Fruit fly (Drosophila melanogaster) whole organism, wandering third instar larva: ENCODE measurements around the gene aru.

ENCODE experiments used
- Abd-B ChIP-seq: fragments of >200 bp; optimal IDR thresholded peaks from 2 replicates; lab custom pipeline; 2017; ENCODE audit warnings: missing biosample characterization, missing genetic modification characterization
- CG32264 ChIP-seq: fragments of 200-800 bp; sonication (Bioruptor generic); optimal IDR thresholded peaks from 2 replicates; lab custom pipeline; 2016; ENCODE audit warnings: missing biosample characterization, missing genetic modification characterization
- CG9705 ChIP-seq: fragments of 200-800 bp; sonication (Bioruptor generic); optimal IDR thresholded peaks from 2 replicates; lab custom pipeline; 2018; ENCODE audit warnings: missing biosample characterization, mild to moderate bottlenecking, missing genetic modification characterization
- CrebA ChIP-seq: fragments of 200-800 bp; sonication (Bioruptor generic); optimal IDR thresholded peaks from 2 replicates; lab custom pipeline; 2016; ENCODE audit warnings: missing biosample characterization, mild to moderate bottlenecking, missing genetic modification characterization, borderline replicate concordance
- Dfd ChIP-seq: fragments of >200 bp; optimal IDR thresholded peaks from 2 replicates; lab custom pipeline; 2017; ENCODE audit warnings: missing biosample characterization, missing genetic modification characterization
- GATAd ChIP-seq: sonication (Bioruptor generic); optimal IDR thresholded peaks from 2 replicates; lab custom pipeline; 2016; ENCODE audit warnings: missing biosample characterization, missing genetic modification characterization
- HLH106 ChIP-seq: fragments of 200-800 bp; optimal IDR thresholded peaks from 3 replicates; lab custom pipeline; 2019; ENCODE audit warnings: missing biosample characterization, mild to moderate bottlenecking, missing genetic modification characterization, moderate library complexity
- Hnf4 ChIP-seq: fragments of 200-800 bp; sonication (Bioruptor generic); optimal IDR thresholded peaks from 2 replicates; lab custom pipeline; 2016; ENCODE audit warnings: missing biosample characterization, mild to moderate bottlenecking, missing genetic modification characterization
- Hr78 ChIP-seq: fragments of >200 bp; optimal IDR thresholded peaks from 2 replicates; lab custom pipeline; 2017; ENCODE audit warnings: missing biosample characterization, missing genetic modification characterization
- Hr83 ChIP-seq: fragments of 200-300 bp; sonication (Bioruptor generic); optimal IDR thresholded peaks from 2 replicates; lab custom pipeline; 2016; ENCODE audit warnings: missing biosample characterization, mild to moderate bottlenecking, missing genetic modification characterization, moderate library complexity; ENCODE audit not compliant: poor library complexity, severe bottlenecking
- Mio ChIP-seq: sonication (Bioruptor generic); optimal IDR thresholded peaks from 2 replicates; lab custom pipeline; 2016; ENCODE audit warnings: missing biosample characterization, missing genetic modification characterization
- Myc ChIP-seq: fragments of >200 bp; optimal IDR thresholded peaks from 2 replicates; lab custom pipeline; 2017
- N ChIP-seq: fragments of >200 bp; optimal IDR thresholded peaks from 2 replicates; lab custom pipeline; 2018; ENCODE audit warnings: missing biosample characterization, missing external identifiers, missing genetic modification characterization
- OdsH ChIP-seq: fragments of 200-800 bp; sonication (Bioruptor generic); optimal IDR thresholded peaks from 2 replicates; lab custom pipeline; 2016; ENCODE audit warnings: missing biosample characterization, mild to moderate bottlenecking, missing genetic modification characterization
- Rel ChIP-seq, 2 experiments: fragments of 200-800 bp; sonication (Bioruptor generic) in 1 of 2; optimal IDR thresholded peaks; 2 replicates in 1 of 2; 3 replicates in 1 of 2; lab custom pipeline; 2016 to 2019; ENCODE audit warnings: mild to moderate bottlenecking in 2 of 2, missing biosample characterization in 2 of 2, missing genetic modification characterization in 2 of 2, moderate library complexity in 1 of 2
- Sp1 ChIP-seq: fragments of 200-800 bp; sonication (Bioruptor generic); optimal IDR thresholded peaks from 3 replicates; lab custom pipeline; 2019; ENCODE audit warnings: missing biosample characterization, mild to moderate bottlenecking, missing genetic modification characterization, moderate library complexity
- Vsx2 ChIP-seq: fragments of 200-300, 225-300 bp; sonication (Bioruptor generic); optimal IDR thresholded peaks from 2 replicates; lab custom pipeline; 2018; ENCODE audit warnings: missing biosample characterization, missing genetic modification characterization; ENCODE audit not compliant: partially characterized antibody
- br ChIP-seq: fragments of 200-800 bp; sonication (Bioruptor generic); optimal IDR thresholded peaks from 2 replicates; lab custom pipeline; 2016; ENCODE audit warnings: missing biosample characterization, missing genetic modification characterization
- brk ChIP-seq: fragments of 200-800 bp; sonication (Bioruptor generic); optimal IDR thresholded peaks from 2 replicates; lab custom pipeline; 2016; ENCODE audit warnings: missing biosample characterization, mild to moderate bottlenecking, missing genetic modification characterization
- dl ChIP-seq, 2 experiments: fragments of 175-275, 200-275 bp in 1 of 2; fragments of 200-275 bp in 1 of 2; sonication (Bioruptor generic); optimal IDR thresholded peaks; lab custom pipeline; 2018; ENCODE audit warnings: mild to moderate bottlenecking in 2 of 2, missing biosample characterization in 2 of 2, missing genetic modification characterization in 2 of 2, moderate library complexity in 2 of 2; ENCODE audit not compliant: partially characterized antibody in 2 of 2, insufficient read depth in 1 of 2
- dmrt93B ChIP-seq: fragments of 200-800 bp; sonication (Bioruptor generic); optimal IDR thresholded peaks from 2 replicates; lab custom pipeline; 2018; ENCODE audit warnings: missing biosample characterization, mild to moderate bottlenecking, missing genetic modification characterization
- dsf ChIP-seq: sonication (Bioruptor generic); optimal IDR thresholded peaks from 2 replicates; lab custom pipeline; 2016; ENCODE audit warnings: missing biosample characterization, missing genetic modification characterization, borderline replicate concordance
- ey ChIP-seq: fragments of 200-800 bp; sonication (Bioruptor generic); optimal IDR thresholded peaks from 2 replicates; lab custom pipeline; 2016; ENCODE audit warnings: missing biosample characterization, missing genetic modification characterization
- foxo ChIP-seq, 2 experiments: fragments of 200-800 bp; sonication (Bioruptor generic); optimal IDR thresholded peaks; 2 replicates in 1 of 2; 3 replicates in 1 of 2; lab custom pipeline; 2016 to 2017; ENCODE audit warnings: missing biosample characterization in 2 of 2, missing genetic modification characterization in 2 of 2
- fru ChIP-seq: fragments of 200-800 bp; sonication (Bioruptor generic); optimal IDR thresholded peaks from 3 replicates; lab custom pipeline; 2016; ENCODE audit warnings: missing biosample characterization, mild to moderate bottlenecking, missing genetic modification characterization
- h ChIP-seq: fragments of 200-800 bp; sonication (Bioruptor generic); optimal IDR thresholded peaks from 3 replicates; lab custom pipeline; 2016; ENCODE audit warnings: missing biosample characterization, mild to moderate bottlenecking, missing genetic modification characterization
- jim ChIP-seq: fragments of 175-275, 200-325 bp; sonication (Bioruptor generic); optimal IDR thresholded peaks from 2 replicates; lab custom pipeline; 2016; ENCODE audit warnings: missing biosample characterization, mild to moderate bottlenecking, missing genetic modification characterization
- lola ChIP-seq: fragments of >200 bp; optimal IDR thresholded peaks from 2 replicates; lab custom pipeline; 2017; ENCODE audit warnings: missing biosample characterization, missing genetic modification characterization
- pan ChIP-seq: fragments of >200 bp; optimal IDR thresholded peaks from 2 replicates; lab custom pipeline; 2017
- psq ChIP-seq: fragments of 200-800 bp; sonication (Bioruptor generic); optimal IDR thresholded peaks from 3 replicates; lab custom pipeline; 2017; ENCODE audit warnings: missing biosample characterization, mild to moderate bottlenecking, missing genetic modification characterization, moderate library complexity
- rgr ChIP-seq: fragments of 200-800 bp; sonication (Bioruptor generic); optimal IDR thresholded peaks from 3 replicates; lab custom pipeline; 2016; ENCODE audit warnings: missing biosample characterization, mild to moderate bottlenecking, missing genetic modification characterization
- sage ChIP-seq: fragments of 200-800 bp; sonication (Bioruptor generic); optimal IDR thresholded peaks from 2 replicates; lab custom pipeline; 2016; ENCODE audit warnings: missing biosample characterization, mild to moderate bottlenecking, missing genetic modification characterization
- sv ChIP-seq: fragments of 200-800 bp; sonication (Bioruptor generic); optimal IDR thresholded peaks from 3 replicates; lab custom pipeline; 2016; ENCODE audit warnings: missing biosample characterization, missing genetic modification characterization
- usp ChIP-seq: fragments of >200 bp; optimal IDR thresholded peaks from 2 replicates; lab custom pipeline; 2017; ENCODE audit warnings: missing biosample characterization, missing genetic modification characterization
- woc ChIP-seq: sonication (Bioruptor generic); optimal IDR thresholded peaks from 2 replicates; lab custom pipeline; 2016; ENCODE audit warnings: missing biosample characterization, mild to moderate bottlenecking, missing genetic modification characterization

The aru gene

dm6 chr2L:846167-846868, 21.8 kb downstream of the aru start:
- peak; percentile 48 for TF ChIP-seq rgr
- TF ChIP-seq h (GFP tag; lab: Kevin White, UChicago): peak; percentile 30
- no peak for TF ChIP-seq Rel (GFP tag; optimal IDR thresholded peaks at IDR 0.05; lab: Kevin White, UChicago)
- TF ChIP-seq Rel (tag; optimal IDR thresholded peaks at IDR 0.05; lab: Kevin White, UChicago): no peak
- TF ChIP-seq HLH106 (tag; lab: Kevin White, UChicago): peak; percentile 30
- no peak for TF ChIP-seq pan (lab: Kevin White, UChicago)
- peak; percentile 63 for TF ChIP-seq br (GFP tag; lab: Kevin White, UChicago)
- no peak for TF ChIP-seq N (GFP tag; lab: Kevin White, UChicago)
- TF ChIP-seq fru (GFP tag; lab: Kevin White, UChicago): peak; percentile 52
- peak; percentile 59 for TF ChIP-seq ey (GFP tag; lab: Kevin White, UChicago)
- peak; percentile 27 for TF ChIP-seq Sp1 (GFP tag; lab: Kevin White, UChicago)
- peak; percentile 42 for TF ChIP-seq Hnf4 (GFP tag; lab: Kevin White, UChicago)
- TF ChIP-seq foxo (GFP tag; optimal IDR thresholded peaks at IDR 0.05; lab: Kevin White, UChicago): peak in 1 of 2 experiments; percentile 57
- TF ChIP-seq psq (GFP tag; lab: Kevin White, UChicago): peak; percentile 44
- peak; percentile 62 for TF ChIP-seq OdsH (GFP tag; lab: Kevin White, UChicago)
- TF ChIP-seq woc: peak; percentile 23

- TF ChIP-seq OdsH (GFP tag; lab: Kevin White, UChicago) (peak; percentile 69), psq (GFP tag; lab: Kevin White, UChicago) (peak; percentile 53), br (GFP tag; lab: Kevin White, UChicago) (peak; percentile 79), CG32264 (GFP tag; lab: Kevin White, UChicago) (peak; percentile 32), Hr83 (GFP tag; lab: Kevin White, UChicago) (no peak), ey (GFP tag; lab: Kevin White, UChicago) (peak; percentile 83), dmrt93B (GFP tag; lab: Kevin White, UChicago) (peak; percentile 37), sage (GFP tag; lab: Kevin White, UChicago) (no peak), jim (GFP tag; lab: Kevin White, UChicago) (no peak), sv (GFP tag; lab: Kevin White, UChicago) (peak; percentile 79), fru (GFP tag; lab: Kevin White, UChicago) (peak; percentile 73), HLH106 (tag; lab: Kevin White, UChicago) (peak; percentile 59), brk (no peak), Hnf4 (GFP tag; lab: Kevin White, UChicago) (peak; percentile 64), Sp1 (GFP tag; lab: Kevin White, UChicago) (peak; percentile 46), foxo (GFP tag; optimal IDR thresholded peaks at IDR 0.05; lab: Kevin White, UChicago) (peak in 1 of 2 experiments; percentile 70), rgr (peak; percentile 78), Hr78 (GFP tag; lab: Kevin White, UChicago) (no peak), h (GFP tag; lab: Kevin White, UChicago) (peak; percentile 64), woc (peak; percentile 36), Dfd (GFP tag; lab: Kevin White, UChicago) (no peak)
These were observed 22.7 kb downstream of the aru start for dm6 chr2L:845341-846004.

dm6 chr2L:843850-844791, 24.0 kb downstream of the aru start:
- no peak for TF ChIP-seq dmrt93B (GFP tag; lab: Kevin White, UChicago)
- TF ChIP-seq h (GFP tag; lab: Kevin White, UChicago): peak; percentile 2
- TF ChIP-seq Hr78 (GFP tag; lab: Kevin White, UChicago): no peak
- TF ChIP-seq Sp1 (GFP tag; lab: Kevin White, UChicago): no peak
- no peak for TF ChIP-seq brk

dm6 chr2L:843301-843700, 24.9 kb downstream of the aru start:
- TF ChIP-seq OdsH (GFP tag; lab: Kevin White, UChicago) (peak; percentile 1), Mio (no peak), foxo (GFP tag; optimal IDR thresholded peaks at IDR 0.05; lab: Kevin White, UChicago) (no peak), dmrt93B (GFP tag; lab: Kevin White, UChicago) (no peak), br (GFP tag; lab: Kevin White, UChicago) (peak; percentile 7), dsf (GFP tag; lab: Kevin White, UChicago) (no peak), Vsx2 (GFP tag; lab: Kevin White, UChicago) (no peak), lola (GFP tag; lab: Kevin White, UChicago) (no peak), CG32264 (GFP tag; lab: Kevin White, UChicago) (no peak), h (GFP tag; lab: Kevin White, UChicago) (no peak), GATAd (GFP tag; lab: Kevin White, UChicago) (no peak), sage (GFP tag; lab: Kevin White, UChicago) (no peak), ey (GFP tag; lab: Kevin White, UChicago) (peak; percentile 4), Abd-B (GFP tag; lab: Kevin White, UChicago) (no peak), sv (GFP tag; lab: Kevin White, UChicago) (no peak), Dfd (GFP tag; lab: Kevin White, UChicago) (no peak), N (GFP tag; lab: Kevin White, UChicago) (no peak), jim (GFP tag; lab: Kevin White, UChicago) (no peak), Myc (lab: Kevin White, UChicago) (no peak), dl (GFP tag; optimal IDR thresholded peaks at IDR 0.05; lab: Kevin White, UChicago; ENCODE audit: insufficient read depth in 1 of 2, partially characterized antibody in 2 of 2) (no peak), CG9705 (GFP tag; lab: Kevin White, UChicago) (no peak), usp (GFP tag; lab: Kevin White, UChicago) (no peak), CrebA (no peak)
